Worm (Caenorhabditis elegans): ENCODE results near the gene sor-3.

Gene sor-3

ce11 chrX:388728-389127 is 35.3 kb downstream of the sor-3 start, which contains the start of gene ceh-93:
Gene ceh-93, minus strand, starts transcription at chrX:388797.
- TF ChIP-seq nfya-1 (tag; optimal IDR thresholded peaks at IDR 0.05): peak; percentile 90
- TF ChIP-seq gmeb-2 (tag; optimal IDR thresholded peaks at IDR 0.05): no peak
- no peak for TF ChIP-seq ceh-30 (tag; optimal IDR thresholded peaks at IDR 0.05)

- TF ChIP-seq pros-1 (tag; optimal IDR thresholded peaks at IDR 0.05): no peak
- TF ChIP-seq ceh-24 (tag; optimal IDR thresholded peaks at IDR 0.05): no peak
- no peak for TF ChIP-seq unc-3 (GFP tag; conservative IDR thresholded peaks at IDR 0.05)
- TF ChIP-seq unc-3 (tag; optimal IDR thresholded peaks at IDR 0.05): no peak
- TF ChIP-seq F13H6.1 (tag; optimal IDR thresholded peaks at IDR 0.05): no peak
- no peak for TF ChIP-seq dmd-4 (tag; optimal IDR thresholded peaks at IDR 0.05; ENCODE audit: borderline replicate concordance)
- no peak for TF ChIP-seq T23F11.4 (GFP tag; optimal IDR thresholded peaks at IDR 0.05)
- TF ChIP-seq elt-4 (tag; optimal IDR thresholded peaks at IDR 0.05): no peak
- TF ChIP-seq lin-11 (tag; optimal IDR thresholded peaks at IDR 0.05): no peak
- no peak for TF ChIP-seq ceh-22 (tag; optimal IDR thresholded peaks at IDR 0.05)
These were observed 36.1 kb downstream of the sor-3 start for ce11 chrX:389566-389965.

- TF ChIP-seq hlh-13 (GFP tag; optimal IDR thresholded peaks at IDR 0.05) (no peak), ceh-45 (GFP tag; IDR thresholded peaks at IDR 0.05) (no peak), ttx-3 (tag; optimal IDR thresholded peaks at IDR 0.05) (no peak), F13H6.1 (tag; optimal IDR thresholded peaks at IDR 0.05) (no peak), nfya-1 (tag; optimal IDR thresholded peaks at IDR 0.05) (no peak), lim-6 (tag; optimal IDR thresholded peaks at IDR 0.05) (no peak)
These were observed 37.0 kb downstream of the sor-3 start, which contains the start of gene R04A9.9 for ce11 chrX:390469-390868. Gene R04A9.9, minus strand, starts transcription at chrX:390569.

- TF ChIP-seq nhr-232 (tag; optimal IDR thresholded peaks at IDR 0.05) (no peak), ceh-31 (tag; optimal IDR thresholded peaks at IDR 0.05) (no peak), ceh-14 (tag; optimal IDR thresholded peaks at IDR 0.05) (no peak), unc-42 (tag; optimal IDR thresholded peaks at IDR 0.05) (no peak), unc-55 (GFP tag; optimal IDR thresholded peaks at IDR 0.05) (no peak), ceh-19 (GFP tag; optimal IDR thresholded peaks at IDR 0.05) (no peak)
These were observed 41.3 kb downstream of the sor-3 start, which contains the start of gene R04A9.7 for ce11 chrX:394709-395108. Gene R04A9.7, minus strand, starts transcription at chrX:394892.

- TF ChIP-seq ceh-30 (tag; optimal IDR thresholded peaks at IDR 0.05): no peak
- no peak for TF ChIP-seq ceh-22 (tag; optimal IDR thresholded peaks at IDR 0.05)
- TF ChIP-seq pros-1 (tag; optimal IDR thresholded peaks at IDR 0.05): no peak
- no peak for TF ChIP-seq unc-55 (GFP tag; optimal IDR thresholded peaks at IDR 0.05)
- TF ChIP-seq syd-9 (tag; optimal IDR thresholded peaks at IDR 0.05): no peak
- no peak for TF ChIP-seq sox-4 (tag; optimal IDR thresholded peaks at IDR 0.05)
- TF ChIP-seq unc-86 (tag; optimal IDR thresholded peaks at IDR 0.05): no peak
- TF ChIP-seq ceh-18 (tag; optimal IDR thresholded peaks at IDR 0.05): no peak
- no peak for TF ChIP-seq pag-3 (tag; optimal IDR thresholded peaks at IDR 0.05; ENCODE audit: borderline replicate concordance)
- TF ChIP-seq nhr-11 (tag; optimal IDR thresholded peaks at IDR 0.05): no peak
- no peak for TF ChIP-seq tbx-7 (tag; optimal IDR thresholded peaks at IDR 0.05)
- TF ChIP-seq ceh-19 (GFP tag; optimal IDR thresholded peaks at IDR 0.05): no peak
- no peak for TF ChIP-seq zip-5 (tag; optimal IDR thresholded peaks at IDR 0.05)
- no peak for TF ChIP-seq mec-3 (tag; optimal IDR thresholded peaks at IDR 0.05; ENCODE audit: borderline replicate concordance)
These were observed 43.8 kb downstream of the sor-3 start, which contains the start of gene R04A9.6 for ce11 chrX:397259-397658. Gene R04A9.6, plus strand, starts transcription at chrX:397559.

ce11 chrX:399535-399934 is 46.1 kb downstream of the sor-3 start:
- no peak for TF ChIP-seq fax-1 (tag; optimal IDR thresholded peaks at IDR 0.05)
- TF ChIP-seq tbx-7 (tag; optimal IDR thresholded peaks at IDR 0.05): no peak
- TF ChIP-seq elt-2 (tag; optimal IDR thresholded peaks at IDR 0.05): no peak
- no peak for TF ChIP-seq pax-1 (tag; optimal IDR thresholded peaks at IDR 0.05)
- TF ChIP-seq unc-55 (GFP tag; optimal IDR thresholded peaks at IDR 0.05): no peak
- TF ChIP-seq hlh-13 (GFP tag; optimal IDR thresholded peaks at IDR 0.05): no peak
- no peak for TF ChIP-seq ama-1 (optimal IDR thresholded peaks at IDR 0.05)
- TF ChIP-seq npax-4 (tag; optimal IDR thresholded peaks at IDR 0.05): no peak
- TF ChIP-seq tbx-2 (tag; optimal IDR thresholded peaks at IDR 0.05): no peak
- no peak for TF ChIP-seq fkh-10 (GFP tag; optimal IDR thresholded peaks at IDR 0.05)

Data from whole organism, late embryonic.